Fruit fly (Drosophila melanogaster): ENCODE measurements around the gene CG34298.

CG34298 gene

DNA sequence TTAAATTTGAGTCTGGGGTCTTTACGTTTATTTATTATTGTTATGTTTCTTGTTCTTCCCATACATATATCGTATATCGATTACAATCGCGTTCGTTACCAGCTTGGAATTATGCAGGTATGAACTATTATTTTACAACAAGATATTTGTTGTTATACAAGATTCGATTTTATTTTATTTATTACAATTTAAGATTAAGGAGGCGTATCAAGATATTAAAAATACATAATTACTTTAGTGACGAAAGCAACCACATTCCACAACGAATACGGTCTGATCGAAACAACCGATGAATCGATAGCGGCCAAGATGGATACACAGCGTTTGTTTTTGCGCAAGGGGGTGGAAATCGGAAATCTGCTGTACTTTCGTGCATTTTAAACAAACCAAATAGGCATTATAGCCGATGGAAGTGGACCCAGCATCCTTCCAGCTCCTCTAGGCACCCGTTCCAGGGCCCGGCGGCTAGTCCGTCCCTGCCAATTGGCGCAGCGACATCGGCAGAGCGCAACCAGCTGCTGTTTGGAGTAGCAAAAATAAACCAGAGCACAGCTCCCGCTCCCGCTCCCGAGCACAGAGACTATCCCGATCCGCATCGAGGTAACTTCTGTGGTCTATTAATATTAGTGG, 1.9 kb upstream of the CG34298 start, which contains the start of the genes CG15525 and CG11504:
Gene CG15525 (minus strand): TSS at position 70 of the 630 bp plus-strand sequence.
Gene CG11504 (plus strand): TSS at position 294 of the 630 bp plus-strand sequence.
- TF ChIP-seq usp (GFP tag; optimal IDR thresholded peaks at IDR 0.05) = no peak
- TF ChIP-seq CG8478 (optimal IDR thresholded peaks at IDR 0.05) = no peak

DNA sequence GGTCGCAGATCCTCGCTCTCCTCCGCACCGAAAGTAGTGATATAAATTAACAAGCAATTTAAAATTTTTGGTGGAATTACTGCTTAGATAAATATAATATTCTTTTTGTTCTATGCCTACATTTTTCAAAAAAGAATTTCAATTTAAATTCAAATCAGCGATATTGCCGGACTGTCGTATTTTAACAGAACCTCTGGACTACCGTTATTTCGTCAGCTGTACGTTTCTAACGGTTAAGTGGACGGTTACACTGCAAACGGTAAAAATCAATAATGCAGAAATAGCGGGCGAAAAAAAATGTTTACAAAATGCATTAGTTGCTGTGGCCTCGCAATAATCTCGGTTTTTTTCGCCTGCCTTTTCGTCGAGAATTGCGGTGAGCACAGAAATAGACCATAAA, 691 bp downstream of the CG34298 start, which contains the start of gene Tace:
Gene Tace (plus strand): TSS at position 245 of the 400 bp plus-strand sequence.
- TF ChIP-seq EcR (GFP tag; optimal IDR thresholded peaks at IDR 0.05) (no peak), usp (GFP tag; optimal IDR thresholded peaks at IDR 0.05) (no peak), pan (optimal IDR thresholded peaks at IDR 0.05) (no peak), psq (optimal IDR thresholded peaks at IDR 0.05) (no peak), Dll (optimal IDR thresholded peaks at IDR 0.05) (no peak), CG8478 (optimal IDR thresholded peaks at IDR 0.05) (no peak)

DNA sequence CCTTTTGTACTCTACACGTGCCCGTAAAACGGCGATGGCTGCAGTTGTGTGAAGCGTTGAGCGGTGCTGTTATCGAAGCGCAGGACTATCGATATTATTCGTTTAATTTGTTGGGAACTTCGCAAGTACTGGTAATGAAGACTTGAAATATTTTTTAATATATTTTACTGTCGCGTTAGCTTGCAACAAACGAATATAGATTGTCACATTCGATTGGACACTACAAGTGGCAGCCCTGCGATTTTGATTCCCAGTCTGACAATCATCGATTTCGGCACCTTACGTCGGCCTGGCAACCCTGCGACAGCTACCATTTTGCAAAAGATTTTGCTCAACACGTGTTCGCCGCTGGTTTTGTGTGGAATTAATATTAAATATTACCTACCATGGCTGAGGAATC, 5.1 kb downstream of the CG34298 start, which contains the start of the genes Nlp and Nph:
Gene Nlp (plus strand): TSS at position 138 of the 400 bp plus-strand sequence.
Gene Nph (minus strand): TSS at position 214 of the 400 bp plus-strand sequence.
- TF ChIP-seq EcR (GFP tag; optimal IDR thresholded peaks at IDR 0.05) (no peak), pan (optimal IDR thresholded peaks at IDR 0.05) (no peak), psq (optimal IDR thresholded peaks at IDR 0.05) (no peak), usp (GFP tag; optimal IDR thresholded peaks at IDR 0.05) (no peak), Dll (optimal IDR thresholded peaks at IDR 0.05) (no peak)

DNA sequence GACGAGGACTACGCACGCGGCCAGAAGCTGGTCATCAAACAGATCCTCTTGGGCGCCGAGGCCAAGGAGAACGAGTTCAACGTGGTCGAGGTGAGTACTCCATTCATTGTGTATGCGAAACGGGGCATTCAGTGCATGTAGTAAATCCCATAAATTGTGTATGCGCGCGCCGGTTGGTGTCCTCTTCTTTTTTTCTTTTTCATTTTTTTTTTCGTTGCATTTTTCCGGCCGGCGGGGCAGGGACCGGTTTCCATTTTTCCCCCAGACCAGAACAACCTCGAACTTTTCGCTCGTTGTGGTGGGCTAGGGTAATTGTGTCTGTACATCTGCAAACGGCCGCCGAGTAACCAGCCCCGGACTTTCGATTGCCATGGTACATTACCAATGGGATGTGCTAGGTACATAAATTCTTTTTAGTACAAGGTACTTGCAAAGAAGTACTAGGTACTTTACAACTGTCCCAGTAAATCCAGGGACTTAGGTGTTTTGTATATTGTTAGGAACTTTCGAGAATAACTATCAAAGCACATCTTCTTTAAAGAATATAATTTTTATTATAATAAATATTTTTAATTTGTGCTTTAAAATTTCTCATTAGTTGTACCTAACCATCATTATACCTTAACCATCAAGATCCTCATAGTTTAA, 5.9 kb downstream of the CG34298 start:
- TF ChIP-seq usp (GFP tag; optimal IDR thresholded peaks at IDR 0.05) (no peak), Dll (optimal IDR thresholded peaks at IDR 0.05) (no peak), EcR (GFP tag; optimal IDR thresholded peaks at IDR 0.05) (no peak), psq (optimal IDR thresholded peaks at IDR 0.05) (no peak), pan (optimal IDR thresholded peaks at IDR 0.05) (no peak)

DNA sequence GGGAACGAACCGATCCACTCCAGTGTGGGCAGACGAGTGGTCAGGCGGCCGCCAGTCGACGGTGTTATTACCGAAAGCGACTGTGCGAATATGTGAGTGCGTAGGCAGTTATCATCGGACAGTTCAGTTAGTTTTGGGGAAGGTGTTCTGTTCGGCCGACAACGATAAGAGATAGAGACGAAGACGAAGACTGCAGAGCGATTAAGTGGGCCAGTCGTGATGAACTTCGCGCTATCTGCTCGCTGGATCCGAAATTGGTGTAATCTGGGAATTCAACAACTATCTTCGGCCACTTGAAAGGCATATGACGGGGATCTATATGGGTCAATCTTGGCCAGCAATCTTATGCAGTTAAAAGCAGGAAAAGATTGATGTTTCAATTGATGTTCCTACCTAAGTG, 9.6 kb downstream of the CG34298 start, which contains the start of gene CG7912:
Gene CG7912 (minus strand): TSS at position 17 of the 400 bp plus-strand sequence.
- TF ChIP-seq EcR (GFP tag; optimal IDR thresholded peaks at IDR 0.05) (no peak), CG8478 (optimal IDR thresholded peaks at IDR 0.05) (no peak), Dll (optimal IDR thresholded peaks at IDR 0.05) (no peak), usp (GFP tag; optimal IDR thresholded peaks at IDR 0.05) (no peak), pan (optimal IDR thresholded peaks at IDR 0.05) (no peak), psq (optimal IDR thresholded peaks at IDR 0.05) (no peak)

DNA sequence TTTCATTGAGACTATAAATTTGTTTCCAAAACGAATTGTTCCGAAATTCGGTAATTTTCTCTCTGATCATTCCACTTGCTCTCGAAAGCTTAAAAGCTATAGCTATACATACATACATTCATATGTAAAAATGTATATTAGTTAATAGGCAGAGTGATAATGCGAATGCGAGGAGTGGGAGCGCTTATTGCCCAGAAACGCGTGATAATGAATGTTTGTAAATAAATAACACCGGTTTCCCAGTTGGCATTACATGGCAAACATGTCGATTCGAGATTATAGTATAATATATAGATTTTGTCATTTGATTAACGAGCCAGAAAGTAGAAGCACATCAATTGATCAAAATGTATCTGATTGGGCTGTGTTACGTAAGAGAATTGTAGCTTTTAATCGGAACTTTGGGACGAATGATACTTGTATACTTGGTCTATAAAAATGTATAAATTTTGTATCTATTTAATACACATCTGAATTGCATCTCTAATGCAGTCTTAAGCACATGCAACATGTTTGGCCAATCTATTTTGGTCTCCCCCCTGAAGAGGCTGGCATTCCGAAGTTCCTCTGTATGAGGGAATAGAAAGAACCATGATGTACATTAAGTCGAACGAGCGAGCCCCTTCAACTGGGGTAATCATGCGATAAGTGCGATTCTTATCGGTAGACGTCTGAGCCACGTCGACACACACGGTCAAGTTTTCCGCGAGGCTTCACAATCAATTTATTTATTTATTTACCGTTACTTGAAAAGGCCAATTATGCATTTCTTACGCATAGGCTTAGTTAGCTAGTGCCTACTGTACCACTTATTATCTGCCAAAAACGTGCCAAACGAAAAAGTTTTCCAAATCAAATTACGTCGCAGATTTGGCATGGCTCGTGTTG, 13.3 kb downstream of the CG34298 start:
- TF ChIP-seq Dll (optimal IDR thresholded peaks at IDR 0.05) (no peak), EcR (GFP tag; optimal IDR thresholded peaks at IDR 0.05) (no peak), CG8478 (optimal IDR thresholded peaks at IDR 0.05) (no peak), psq (optimal IDR thresholded peaks at IDR 0.05) (no peak), pan (optimal IDR thresholded peaks at IDR 0.05) (no peak), usp (GFP tag; optimal IDR thresholded peaks at IDR 0.05) (no peak)

DNA sequence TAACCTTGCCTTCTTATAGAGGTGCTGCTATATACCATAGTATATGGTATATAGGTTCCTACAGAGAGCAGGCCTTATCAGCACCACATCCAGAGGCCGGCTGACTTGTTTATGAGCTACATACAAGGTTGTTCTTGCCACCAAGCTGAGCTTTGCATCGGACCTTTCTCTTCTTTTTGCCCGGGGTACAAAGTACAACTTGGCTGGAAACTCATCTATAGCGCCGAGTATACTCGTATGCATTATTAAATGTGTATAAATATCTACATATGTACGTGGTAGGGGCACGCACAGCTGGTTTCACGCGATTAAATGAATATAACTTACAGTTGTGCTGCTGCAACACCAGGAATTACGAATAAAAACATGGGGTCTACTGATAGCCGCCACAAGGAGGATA, 14.3 kb downstream of the CG34298 start:
- TF ChIP-seq pan (optimal IDR thresholded peaks at IDR 0.05) = no peak
- no peak for TF ChIP-seq CG8478 (optimal IDR thresholded peaks at IDR 0.05)
- TF ChIP-seq usp (GFP tag; optimal IDR thresholded peaks at IDR 0.05) = no peak
- no peak for TF ChIP-seq psq (optimal IDR thresholded peaks at IDR 0.05)
- TF ChIP-seq EcR (GFP tag; optimal IDR thresholded peaks at IDR 0.05) = no peak
- TF ChIP-seq Dll (optimal IDR thresholded peaks at IDR 0.05) = no peak

DNA sequence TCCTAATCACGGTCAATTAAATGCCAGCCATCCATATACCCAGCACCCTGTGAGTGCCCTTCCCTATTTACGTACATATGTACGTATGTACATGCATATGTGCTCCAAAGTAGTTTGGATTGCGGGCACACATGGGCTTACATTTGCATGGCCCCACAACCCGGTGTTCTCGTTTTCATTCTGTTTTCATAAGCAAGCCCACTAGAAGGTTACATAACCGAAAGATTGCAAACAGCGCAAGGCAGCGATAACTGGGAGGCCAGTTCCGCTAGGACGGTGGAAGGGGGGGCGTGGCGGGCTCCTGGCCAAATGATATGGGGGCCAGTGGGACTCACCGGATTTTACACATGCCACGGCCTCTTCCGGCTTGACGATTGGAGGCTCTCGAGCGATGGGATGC, 14.9 kb downstream of the CG34298 start:
- TF ChIP-seq pan (optimal IDR thresholded peaks at IDR 0.05) (no peak), psq (optimal IDR thresholded peaks at IDR 0.05) (no peak), CG8478 (optimal IDR thresholded peaks at IDR 0.05) (no peak), EcR (GFP tag; optimal IDR thresholded peaks at IDR 0.05) (no peak), Dll (optimal IDR thresholded peaks at IDR 0.05) (no peak), usp (GFP tag; optimal IDR thresholded peaks at IDR 0.05) (no peak)

DNA sequence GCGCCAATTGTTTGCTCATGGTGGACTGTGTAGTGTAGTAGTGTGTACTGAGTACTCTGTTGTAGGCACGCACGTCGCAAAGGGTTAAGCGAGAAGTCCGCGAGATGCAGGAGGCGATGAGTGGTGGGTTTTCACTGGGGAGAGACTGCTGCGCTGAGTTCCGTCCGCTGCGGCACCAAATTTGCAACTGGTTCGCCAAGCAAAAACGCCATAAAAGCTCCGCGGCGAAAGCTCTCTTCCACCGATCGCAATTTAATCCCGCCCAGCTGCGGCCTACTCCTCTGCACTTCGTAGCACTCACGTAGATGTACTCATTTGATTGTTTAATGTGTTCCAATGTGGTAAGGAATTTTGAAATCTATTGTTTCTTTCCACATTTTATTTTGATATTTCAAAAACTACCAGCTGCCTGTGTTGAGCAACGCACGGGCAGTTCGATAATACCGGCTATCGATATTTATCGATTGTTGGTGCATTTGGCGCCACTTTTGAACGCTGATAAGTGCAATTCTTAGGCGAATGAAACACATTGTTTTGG, 15.5 kb downstream of the CG34298 start, which contains the start of gene CG7920:
Gene CG7920 (minus strand): TSS at position 308 of the 538 bp plus-strand sequence.
- TF ChIP-seq CG8478 (optimal IDR thresholded peaks at IDR 0.05) (no peak), Dll (optimal IDR thresholded peaks at IDR 0.05) (no peak), EcR (GFP tag; optimal IDR thresholded peaks at IDR 0.05) (no peak), usp (GFP tag; optimal IDR thresholded peaks at IDR 0.05) (no peak), psq (optimal IDR thresholded peaks at IDR 0.05) (no peak), pan (optimal IDR thresholded peaks at IDR 0.05) (no peak)

DNA sequence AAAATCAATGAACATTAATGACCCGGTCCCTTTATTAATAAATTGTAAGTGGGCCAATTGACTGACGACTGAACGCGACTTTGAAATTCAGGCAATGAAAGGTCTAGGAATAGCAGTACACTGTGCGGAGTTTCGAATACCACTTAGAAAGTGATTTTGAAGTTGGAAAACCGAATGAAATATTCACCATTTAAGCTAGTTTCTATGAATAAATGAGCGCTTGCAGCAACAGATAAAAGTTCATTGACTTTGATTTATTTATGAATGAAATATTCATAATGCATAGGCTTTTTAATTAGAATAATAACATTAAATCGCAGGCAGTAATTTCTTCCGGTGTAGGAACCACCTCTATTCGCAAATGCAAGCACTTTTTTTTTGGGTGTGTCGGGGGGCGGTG, 21.4 kb downstream of the CG34298 start:
- TF ChIP-seq Dll (optimal IDR thresholded peaks at IDR 0.05) (no peak), CG8478 (optimal IDR thresholded peaks at IDR 0.05) (no peak), pan (optimal IDR thresholded peaks at IDR 0.05) (no peak), psq (optimal IDR thresholded peaks at IDR 0.05) (no peak), EcR (GFP tag; optimal IDR thresholded peaks at IDR 0.05) (no peak), usp (GFP tag; optimal IDR thresholded peaks at IDR 0.05) (no peak)

All from whole organism.